Fruit fly (Drosophila melanogaster): ENCODE measurements around the gene PIG-B.

The PIG-B gene

DNA sequence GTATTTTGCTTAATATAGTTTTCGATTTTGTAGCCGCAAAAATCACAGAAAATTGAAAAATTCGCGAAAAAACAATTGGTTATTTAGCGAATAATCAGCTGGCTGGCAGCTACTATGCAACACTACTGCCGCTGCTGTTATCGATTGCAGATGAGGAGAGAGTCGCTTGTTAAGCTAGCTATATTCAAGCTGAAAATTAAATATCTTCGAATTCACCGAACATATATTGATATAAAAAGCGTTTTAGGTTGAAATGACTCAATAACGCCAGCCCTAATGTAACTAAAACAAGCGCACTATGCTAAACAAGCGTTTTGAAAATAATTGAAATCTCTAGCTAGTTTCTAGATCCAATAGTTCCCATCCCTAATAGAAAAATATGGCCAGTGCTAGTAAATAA is 4.7 kb upstream of the PIG-B start, which contains the start of the genes CG32264, ntc and IntS10:
Gene CG32264 (minus strand): TSS at position 130 of the 400 bp plus-strand sequence.
Gene ntc (minus strand): TSS at position 130 of the 400 bp plus-strand sequence.
Gene IntS10 (plus strand): TSS at position 381 of the 400 bp plus-strand sequence.
- TF ChIP-seq CTCF (optimal IDR thresholded peaks at IDR 0.05) (no peak), CG8478 (optimal IDR thresholded peaks at IDR 0.05) (no peak)

DNA sequence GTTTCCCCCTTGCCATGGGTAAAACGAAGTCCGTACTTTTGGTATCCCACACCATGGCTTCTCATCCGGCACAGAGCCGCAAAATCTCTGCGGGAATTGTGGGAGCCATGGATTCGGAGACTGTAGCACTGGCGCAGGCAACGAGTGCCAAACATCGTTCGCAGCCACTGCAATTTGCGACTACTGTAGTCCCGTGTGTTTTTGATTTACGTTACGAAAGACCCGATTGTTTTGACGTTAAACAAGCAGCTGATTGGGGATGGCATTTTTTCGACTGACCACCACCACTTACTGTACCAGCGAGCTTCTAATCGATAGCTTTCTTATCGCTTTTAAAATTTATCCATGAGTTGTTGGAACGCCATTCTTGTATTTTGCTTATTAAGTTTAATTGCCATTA is 1.1 kb upstream of the PIG-B start, which contains the start of gene CG32262:
Gene CG32262 (minus strand): TSS at position 254 of the 400 bp plus-strand sequence.
- TF ChIP-seq CTCF (optimal IDR thresholded peaks at IDR 0.05) (no peak), CG8478 (optimal IDR thresholded peaks at IDR 0.05) (no peak)

DNA sequence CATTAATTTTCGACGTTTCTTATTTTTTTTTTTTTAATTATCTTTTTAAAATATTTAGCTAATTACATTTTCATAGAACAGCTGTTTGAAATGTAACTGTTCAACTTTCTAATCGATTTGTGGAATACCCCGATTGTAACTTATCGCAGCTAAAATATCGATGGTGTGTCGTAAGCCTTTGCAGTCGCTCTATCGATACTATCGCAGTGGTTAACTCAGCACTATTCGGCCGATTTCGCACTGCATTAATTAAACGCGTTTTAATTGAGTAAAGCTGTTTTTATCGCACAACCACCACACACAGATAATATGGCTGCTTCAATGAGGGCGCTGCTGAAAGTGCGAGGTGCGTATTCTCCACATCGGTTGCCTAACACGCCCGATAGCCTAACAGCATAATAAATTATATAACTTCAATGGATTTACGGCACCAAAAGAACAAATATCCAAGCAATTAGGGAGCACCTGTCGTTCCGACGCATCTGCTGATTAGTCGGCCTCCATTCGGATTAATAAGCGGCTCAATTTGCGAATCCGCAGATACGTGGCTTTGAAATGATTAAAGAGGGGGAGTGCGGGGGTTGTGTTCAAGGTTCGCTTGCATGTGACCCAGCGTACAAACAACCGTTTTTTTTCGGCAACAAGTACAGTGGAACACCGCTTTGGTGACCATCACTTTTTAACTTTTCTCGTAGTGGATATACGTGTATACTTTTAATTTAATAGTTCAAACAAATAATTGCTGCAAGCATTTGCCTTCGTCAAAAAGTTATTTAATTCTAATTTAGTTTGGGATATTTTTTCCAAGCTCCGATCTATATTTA is 3.2 kb downstream of the PIG-B start, which contains the start of gene Scsalpha1:
Gene Scsalpha1 (plus strand): TSS at position 202 of the 824 bp plus-strand sequence.
- peak; percentile 27 to 35 for TF ChIP-seq CTCF (optimal IDR thresholded peaks at IDR 0.05)
- TF ChIP-seq CG8478 (optimal IDR thresholded peaks at IDR 0.05): no peak

DNA sequence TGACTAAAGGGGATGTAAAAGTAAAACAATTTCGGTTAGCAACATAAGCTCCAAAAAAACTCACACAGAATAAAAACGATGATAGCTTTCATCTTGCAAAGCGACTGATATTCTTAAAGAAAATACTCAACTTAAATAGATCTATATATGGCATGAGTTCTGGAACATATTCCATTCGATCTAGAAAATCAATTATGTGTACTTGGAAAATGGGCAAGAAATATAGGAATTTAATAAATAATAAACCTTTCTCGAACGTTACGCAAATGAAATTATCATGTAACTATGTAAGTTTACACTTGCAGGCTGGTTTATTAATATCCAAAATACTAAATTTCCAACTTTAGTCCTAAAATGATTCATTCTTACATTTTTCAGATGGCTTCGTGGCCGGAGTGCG is 5.2 kb downstream of the PIG-B start, which contains the start of gene Acp63F:
Gene Acp63F (minus strand): TSS at position 101 of the 400 bp plus-strand sequence.
- TF ChIP-seq CG8478 (optimal IDR thresholded peaks at IDR 0.05) (no peak), CTCF (optimal IDR thresholded peaks at IDR 0.05) (no peak)

DNA sequence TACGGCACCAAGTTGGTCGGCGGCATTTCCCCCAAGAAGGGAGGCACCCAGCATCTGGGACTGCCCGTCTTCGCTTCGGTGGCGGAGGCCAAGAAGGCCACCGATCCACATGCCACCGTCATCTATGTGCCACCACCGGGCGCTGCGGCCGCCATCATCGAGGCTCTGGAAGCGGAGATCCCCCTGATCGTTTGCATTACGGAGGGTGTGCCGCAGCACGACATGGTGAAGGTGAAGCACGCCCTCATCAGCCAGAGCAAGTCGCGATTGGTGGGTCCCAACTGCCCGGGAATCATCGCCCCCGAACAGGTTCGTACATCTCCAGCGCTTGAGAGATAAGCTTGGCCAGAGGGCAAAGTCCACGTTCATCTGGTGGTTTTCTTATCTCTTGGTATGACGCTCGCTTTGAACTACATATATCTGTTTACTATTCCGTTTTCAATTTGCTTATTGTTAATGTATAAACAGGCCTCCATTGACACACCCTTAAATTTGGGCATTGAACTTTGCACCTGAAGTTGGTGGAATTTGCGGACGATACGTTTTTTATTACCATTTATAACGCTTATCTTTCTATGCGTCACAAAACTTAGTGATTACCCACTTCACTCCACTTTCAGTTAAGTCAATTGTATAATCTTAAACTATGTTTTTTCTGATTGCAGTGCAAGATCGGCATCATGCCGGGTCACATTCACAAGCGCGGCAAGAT is 5.9 kb downstream of the PIG-B start:
- TF ChIP-seq CTCF (optimal IDR thresholded peaks at IDR 0.05) (no peak), CG8478 (optimal IDR thresholded peaks at IDR 0.05) (no peak)

DNA sequence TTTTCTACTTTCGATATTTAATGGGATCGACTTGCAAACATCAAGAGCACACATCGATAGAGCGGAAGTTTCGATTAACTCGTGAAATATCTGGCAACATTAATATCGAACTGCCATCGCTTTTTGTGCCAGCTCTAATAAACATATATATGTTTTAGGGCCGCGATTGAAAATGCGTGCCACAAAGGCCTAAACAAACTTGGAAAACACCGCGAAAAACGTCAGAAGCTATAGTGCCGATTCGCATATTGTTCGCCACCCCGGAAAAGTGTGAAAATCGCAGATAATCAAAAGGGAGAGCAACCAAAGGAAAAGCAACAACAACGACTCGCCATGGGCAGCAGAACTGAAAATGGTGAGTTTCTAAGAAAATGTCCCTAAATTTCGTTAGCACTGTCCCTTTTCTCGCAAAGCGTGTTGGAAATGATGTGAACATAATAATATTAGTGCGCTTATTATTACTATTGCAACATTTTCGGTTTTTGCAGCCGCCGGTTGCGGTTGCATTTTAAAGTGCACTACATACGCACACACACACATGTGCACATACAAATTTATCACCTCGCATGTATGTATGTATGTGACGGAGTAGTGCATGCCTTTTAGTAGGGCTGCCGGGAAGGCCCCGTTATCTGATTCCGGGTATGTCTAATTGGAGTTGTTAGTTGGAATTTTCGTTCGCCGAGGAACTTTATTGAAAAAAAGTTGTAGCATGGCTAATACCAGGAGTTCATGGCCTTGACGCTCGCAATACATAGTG is 7.7 kb downstream of the PIG-B start, which contains the start of gene enc:
Gene enc (plus strand): TSS at position 114 of the 760 bp plus-strand sequence.
- TF ChIP-seq CG8478 (optimal IDR thresholded peaks at IDR 0.05): no peak
- peak in 1 of 2 experiments; percentile 20 for TF ChIP-seq CTCF (optimal IDR thresholded peaks at IDR 0.05)

DNA sequence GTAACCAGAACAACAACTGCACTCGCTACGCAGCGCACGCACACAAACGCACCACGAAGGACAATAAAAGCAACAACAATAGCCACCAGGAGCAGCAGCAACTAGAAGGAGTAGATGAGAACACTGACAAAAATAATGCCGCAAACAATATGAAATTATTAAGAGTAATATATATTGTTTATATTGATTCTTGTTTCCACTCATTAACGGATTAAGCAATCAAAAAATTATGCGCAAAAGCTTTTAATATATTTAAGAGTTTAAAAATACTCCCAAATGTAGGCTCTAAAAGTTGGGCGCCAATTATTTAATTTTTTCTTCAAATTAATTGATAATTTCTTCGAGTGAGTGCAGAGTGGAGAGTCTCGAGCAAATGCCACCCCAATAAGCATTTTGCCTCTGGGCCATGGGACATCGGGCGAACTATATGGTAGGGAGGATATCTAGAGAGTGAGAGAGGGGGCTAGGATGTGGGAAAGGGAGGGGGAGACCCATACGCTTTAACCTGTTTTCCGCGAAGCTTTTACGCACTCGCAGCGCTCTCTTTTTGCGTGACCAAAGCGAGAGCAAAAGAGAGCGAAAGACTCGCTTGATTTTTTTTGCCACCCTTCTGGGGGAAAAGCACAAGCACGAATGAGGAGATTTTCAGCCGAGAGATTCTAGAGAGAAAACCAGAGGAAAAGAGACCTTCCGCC is 13.9 kb downstream of the PIG-B start, which contains the start of gene Rdh:
Gene Rdh (plus strand): TSS at position 660 of the 695 bp plus-strand sequence.
- TF ChIP-seq CTCF (optimal IDR thresholded peaks at IDR 0.05) (no peak), CG8478 (optimal IDR thresholded peaks at IDR 0.05) (no peak)

DNA sequence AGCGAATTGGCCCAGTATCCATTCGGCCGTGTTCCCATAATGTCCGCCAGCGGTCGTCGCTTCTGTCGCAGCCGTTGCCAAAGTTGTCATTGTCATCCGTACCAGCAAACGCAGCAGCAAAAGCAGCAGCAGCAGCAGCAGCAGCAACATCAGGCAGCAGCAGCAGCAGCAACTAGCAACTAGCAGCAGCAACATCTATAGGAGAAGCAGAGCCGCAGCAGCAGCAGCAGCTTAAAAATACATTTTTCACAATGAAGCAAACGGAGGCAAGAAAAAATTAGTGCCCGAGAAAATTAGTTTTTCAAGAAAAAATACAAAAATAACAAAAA is 14.4 kb downstream of the PIG-B start:
- TF ChIP-seq CG8478 (optimal IDR thresholded peaks at IDR 0.05) (no peak), CTCF (optimal IDR thresholded peaks at IDR 0.05) (no peak)

DNA sequence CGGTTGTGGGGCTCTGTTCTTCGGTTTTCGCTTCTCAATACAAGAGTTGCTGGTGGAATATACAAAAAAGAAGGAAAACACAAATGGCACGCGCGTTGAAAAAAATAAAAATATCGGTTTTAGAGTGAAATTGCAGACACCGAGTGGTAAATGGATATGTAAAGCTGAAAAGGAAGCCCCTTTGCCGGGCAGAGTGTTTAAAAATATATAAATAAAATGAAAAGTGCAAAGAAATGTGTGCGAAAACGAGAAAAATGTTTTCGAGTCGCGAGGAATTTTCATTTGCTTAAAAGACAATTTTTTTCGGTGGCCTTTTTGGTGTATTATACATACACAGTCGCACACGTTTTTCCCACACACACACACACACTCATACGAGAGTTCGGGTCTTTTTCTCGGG is 14.8 kb downstream of the PIG-B start:
- no peak for TF ChIP-seq CG8478 (optimal IDR thresholded peaks at IDR 0.05)

DNA sequence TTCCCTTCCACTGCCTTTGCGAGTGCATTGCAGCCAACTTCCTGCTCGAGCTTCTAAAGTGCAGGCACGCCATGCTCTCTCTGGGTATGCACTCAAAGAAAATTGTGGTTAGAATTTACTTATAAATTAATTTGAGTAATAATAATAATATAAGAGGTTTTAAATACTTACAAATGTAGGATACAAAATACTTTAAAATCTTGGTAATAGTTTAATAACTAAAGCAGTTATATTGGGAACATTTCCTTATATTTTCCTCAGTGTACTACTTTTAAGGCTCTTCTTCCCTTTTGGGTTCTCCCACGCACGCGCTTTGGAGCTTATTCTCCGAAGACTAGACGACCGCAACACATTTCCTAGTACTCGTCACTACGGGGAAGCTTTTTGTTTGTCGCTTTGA is 15.5 kb downstream of the PIG-B start:
- TF ChIP-seq CG8478 (optimal IDR thresholded peaks at IDR 0.05): no peak
- no peak for TF ChIP-seq CTCF (optimal IDR thresholded peaks at IDR 0.05)

DNA sequence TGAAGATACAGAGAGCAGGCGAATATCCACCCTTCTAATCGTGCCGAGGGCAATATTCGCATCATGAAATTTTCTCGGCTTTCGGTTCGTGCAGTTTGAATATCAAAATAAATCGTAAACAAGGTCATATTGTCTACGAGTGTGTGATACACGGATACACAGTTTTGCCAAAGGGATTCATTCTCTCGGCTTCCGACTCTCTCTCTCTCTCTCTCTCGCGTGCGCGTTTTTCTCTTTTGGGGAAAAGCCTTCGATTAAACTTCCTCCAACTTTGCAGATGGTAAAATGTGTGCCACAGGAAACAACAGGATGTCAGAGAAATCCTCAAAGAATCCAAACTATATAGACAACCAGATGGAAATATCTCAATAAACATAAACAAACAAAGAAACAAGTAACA is 17.0 kb downstream of the PIG-B start:
- TF ChIP-seq CTCF (optimal IDR thresholded peaks at IDR 0.05): no peak
- no peak for TF ChIP-seq CG8478 (optimal IDR thresholded peaks at IDR 0.05)

DNA sequence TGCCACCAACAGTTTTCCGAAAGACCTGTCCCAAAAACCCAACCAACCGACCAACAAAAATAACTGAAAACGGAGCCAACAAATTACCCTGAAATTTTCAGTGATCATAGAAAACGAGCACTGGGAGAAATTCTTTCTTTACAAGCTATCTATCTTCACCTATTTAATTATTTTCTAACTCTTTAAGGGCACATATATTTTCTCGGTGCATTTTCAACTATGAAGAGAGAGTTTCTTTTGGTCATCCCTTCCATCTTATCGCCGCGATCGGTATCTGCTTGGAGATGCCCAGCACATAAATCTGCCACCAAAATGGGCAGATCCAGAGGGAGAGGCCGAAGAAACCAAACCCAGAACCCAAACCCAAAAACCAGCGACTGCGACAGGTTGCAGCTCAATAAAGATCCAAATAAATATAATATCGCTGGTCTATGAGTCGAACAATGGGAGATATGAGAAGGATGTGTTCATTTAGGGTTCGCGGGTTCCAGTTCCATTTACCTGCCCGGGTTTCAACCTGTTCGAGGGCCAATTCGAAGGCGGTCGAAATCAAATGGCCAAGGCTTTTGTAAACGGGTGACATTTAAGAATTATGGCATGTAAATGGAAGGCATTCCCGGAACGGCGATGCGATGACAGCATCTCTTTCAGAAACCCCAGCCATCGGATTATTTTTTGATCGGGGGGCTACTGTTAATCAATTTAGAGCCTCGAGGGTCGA is 32.1 kb downstream of the PIG-B start:
- no peak for TF ChIP-seq CG8478 (optimal IDR thresholded peaks at IDR 0.05)
- no peak for TF ChIP-seq CTCF (optimal IDR thresholded peaks at IDR 0.05)

DNA sequence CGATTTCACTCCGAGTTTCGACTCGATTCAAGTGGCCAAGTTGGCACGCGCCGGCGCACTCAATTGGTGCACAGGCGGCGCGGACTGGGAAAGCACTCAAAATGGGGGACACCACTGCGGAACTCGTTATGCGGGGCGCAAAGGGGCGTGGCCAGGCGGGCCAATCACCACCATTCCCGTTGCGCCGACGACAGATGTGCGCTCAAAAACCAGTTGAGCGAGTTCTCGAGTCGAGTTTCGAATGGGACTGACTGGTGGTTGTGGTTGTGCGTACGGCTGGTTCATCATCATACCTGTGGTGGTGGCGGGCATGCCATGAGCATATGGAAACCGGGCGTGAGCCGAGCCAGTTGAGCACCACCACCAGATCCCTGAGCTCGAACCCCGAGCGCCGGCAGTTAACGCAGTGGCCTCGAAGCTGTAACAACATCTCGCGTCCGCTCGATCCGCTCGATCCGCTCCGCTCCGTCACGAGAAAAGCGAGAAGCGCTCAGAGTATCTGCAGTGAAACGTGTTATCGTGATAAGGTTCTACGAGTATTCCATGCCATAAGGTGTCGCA is 34.8 kb downstream of the PIG-B start, which contains the start of gene Awh:
Gene Awh (plus strand): TSS at position 392 of the 561 bp plus-strand sequence.
- TF ChIP-seq CTCF (optimal IDR thresholded peaks at IDR 0.05) (no peak), CG8478 (optimal IDR thresholded peaks at IDR 0.05) (no peak)
